Fruit fly (Drosophila melanogaster): ENCODE results near the gene CG6418.

dm6 chr3L:10862544-10863474, 16.0 kb downstream of the CG6418 start:
- TF ChIP-seq tgo (GFP tag; IDR thresholded peaks at IDR 0.05) (no peak), pan (optimal IDR thresholded peaks at IDR 0.05) (no peak), pan (GFP tag; optimal IDR thresholded peaks at IDR 0.05 in 1 of 2, IDR thresholded peaks at IDR 0.05 in 1 of 2) (no peak), lov (optimal IDR thresholded peaks at IDR 0.05) (no peak), lov (GFP tag; IDR thresholded peaks at IDR 0.05) (no peak), crc (GFP tag; optimal IDR thresholded peaks at IDR 0.05) (no peak), maf-S (GFP tag; optimal IDR thresholded peaks at IDR 0.05) (no peak), onecut (GFP tag; IDR thresholded peaks at IDR 0.05) (no peak), Atf6 (GFP tag; IDR thresholded peaks at IDR 0.05) (no peak), CG3281 (GFP tag; optimal IDR thresholded peaks at IDR 0.05) (no peak), Doc3 (GFP tag; IDR thresholded peaks at IDR 0.05; ENCODE audit: partially characterized antibody) (no peak), salm (tag; optimal IDR thresholded peaks at IDR 0.05) (no peak), CG8765 (GFP tag; IDR thresholded peaks at IDR 0.05) (no peak), vnd (GFP tag; IDR thresholded peaks at IDR 0.05; ENCODE audit: partially characterized antibody) (no peak), YL-1 (GFP tag; optimal IDR thresholded peaks at IDR 0.05) (no peak), Dek (tag; optimal IDR thresholded peaks at IDR 0.05) (no peak)
